Worm (Caenorhabditis elegans) whole organism, late embryonic: ENCODE measurements around the gene rrp-8.

Experiments
- C08G9.2 ChIP-seq: sonication (generic microtip); optimal IDR thresholded peaks from 2 replicates; lab custom pipeline; 2016; ENCODE audit warnings: mild to moderate bottlenecking, missing genetic modification characterization, moderate library complexity, missing compliant biosample characterization
- F13H6.1 ChIP-seq: sonication (generic microtip); optimal IDR thresholded peaks from 2 replicates; lab custom pipeline; 2016; ENCODE audit warnings: missing genetic modification characterization, missing compliant biosample characterization
- K09A11.1 ChIP-seq: sonication (generic microtip); optimal IDR thresholded peaks from 2 replicates; lab custom pipeline; 2017; ENCODE audit warnings: antibody characterized with exemption, mild to moderate bottlenecking, missing genetic modification characterization, missing compliant biosample characterization; ENCODE audit not compliant: insufficient read depth
- ceh-14 ChIP-seq: sonication (generic microtip); optimal IDR thresholded peaks from 2 replicates; lab custom pipeline; 2016; ENCODE audit warnings: missing genotype, missing genetic modification characterization, missing compliant biosample characterization
- ceh-18 ChIP-seq: sonication (generic microtip); optimal IDR thresholded peaks from 2 replicates; lab custom pipeline; 2016; ENCODE audit warnings: missing genetic modification characterization, missing compliant biosample characterization
- ceh-19 ChIP-seq: fragments of 200-800 bp; sonication (Bioruptor generic); optimal IDR thresholded peaks from 2 replicates; lab custom pipeline; 2018; ENCODE audit warnings: mild to moderate bottlenecking, missing genetic modification characterization, missing compliant biosample characterization
- ceh-22 ChIP-seq: sonication (generic microtip); optimal IDR thresholded peaks from 2 replicates; lab custom pipeline; 2017; ENCODE audit warnings: missing biosample characterization, missing genetic modification characterization
- ceh-24 ChIP-seq: sonication (generic microtip); optimal IDR thresholded peaks from 2 replicates; lab custom pipeline; 2016; ENCODE audit warnings: mild to moderate bottlenecking, missing genetic modification characterization, missing compliant biosample characterization
- ceh-31 ChIP-seq: sonication (generic microtip); optimal IDR thresholded peaks from 2 replicates; lab custom pipeline; 2016; ENCODE audit warnings: missing genetic modification characterization, missing compliant biosample characterization
- ceh-34 ChIP-seq: sonication (generic microtip); optimal IDR thresholded peaks from 2 replicates; lab custom pipeline; 2016; ENCODE audit warnings: mild to moderate bottlenecking, missing genetic modification characterization, missing compliant biosample characterization
- ceh-45 ChIP-seq: fragments of 200-800 bp; sonication (Bioruptor generic); IDR thresholded peaks from 2 replicates; pipeline ENCODE4 v1.3.6; 2022; ENCODE audit warnings: missing genetic modification reagents, missing genetic modification characterization, missing compliant biosample characterization
- ceh-48 ChIP-seq: sonication (generic microtip); optimal IDR thresholded peaks from 2 replicates; lab custom pipeline; 2016; ENCODE audit warnings: missing genetic modification characterization, inconsistent platforms, missing compliant biosample characterization
- ceh-6 ChIP-seq: fragments of 200-800 bp; sonication (Bioruptor generic); optimal IDR thresholded peaks from 2 replicates; lab custom pipeline; 2018; ENCODE audit warnings: mild to moderate bottlenecking, missing genetic modification characterization, missing compliant biosample characterization
- che-1 ChIP-seq: sonication (generic microtip); optimal IDR thresholded peaks from 2 replicates; lab custom pipeline; 2016; ENCODE audit warnings: mild to moderate bottlenecking, missing genetic modification characterization, missing compliant biosample characterization
- dmd-4 ChIP-seq: sonication (generic microtip); optimal IDR thresholded peaks from 2 replicates; lab custom pipeline; 2016; ENCODE audit warnings: borderline replicate concordance, missing genetic modification characterization, missing compliant biosample characterization
- dve-1 ChIP-seq: sonication (generic microtip); optimal IDR thresholded peaks from 2 replicates; lab custom pipeline; 2017; ENCODE audit warnings: antibody characterized with exemption, mild to moderate bottlenecking, missing genetic modification characterization, missing compliant biosample characterization
- elt-4 ChIP-seq: sonication (generic microtip); optimal IDR thresholded peaks from 2 replicates; lab custom pipeline; 2016; ENCODE audit warnings: missing genetic modification characterization, missing compliant biosample characterization
- ets-4 ChIP-seq: sonication (generic microtip); optimal IDR thresholded peaks from 2 replicates; lab custom pipeline; 2016; ENCODE audit warnings: missing genetic modification characterization, missing compliant biosample characterization
- eyg-1 ChIP-seq: sonication (generic microtip); optimal IDR thresholded peaks from 2 replicates; lab custom pipeline; 2016; ENCODE audit warnings: missing genotype, missing genetic modification characterization, missing compliant biosample characterization
- fkh-10 ChIP-seq: fragments of 150-350 bp; optimal IDR thresholded peaks from 2 replicates; lab custom pipeline; 2014; ENCODE audit warnings: missing biosample characterization, missing genetic modification reagents, missing genetic modification characterization
- fkh-6 ChIP-seq: sonication (generic microtip); optimal IDR thresholded peaks from 2 replicates; lab custom pipeline; 2016; ENCODE audit warnings: missing genetic modification characterization, missing compliant biosample characterization
- gmeb-2 ChIP-seq: sonication (generic microtip); optimal IDR thresholded peaks from 2 replicates; lab custom pipeline; 2016; ENCODE audit warnings: missing genetic modification characterization, inconsistent platforms, missing compliant biosample characterization
- hlh-15 ChIP-seq: sonication (generic microtip); optimal IDR thresholded peaks from 2 replicates; lab custom pipeline; 2016; ENCODE audit warnings: missing genetic modification characterization, missing compliant biosample characterization
- hlh-30 ChIP-seq: sonication (generic microtip); optimal IDR thresholded peaks from 2 replicates; lab custom pipeline; 2017; ENCODE audit warnings: antibody characterized with exemption, missing genetic modification characterization, missing compliant biosample characterization; ENCODE audit not compliant: insufficient read depth
- mec-3 ChIP-seq: sonication (generic microtip); optimal IDR thresholded peaks from 2 replicates; lab custom pipeline; 2016; ENCODE audit warnings: borderline replicate concordance, missing genetic modification characterization, missing compliant biosample characterization
- nfya-1 ChIP-seq: sonication (generic microtip); optimal IDR thresholded peaks from 2 replicates; lab custom pipeline; 2017; ENCODE audit warnings: missing genetic modification characterization, mild to moderate bottlenecking, missing compliant biosample characterization, antibody characterized with exemption, moderate library complexity
- npax-4 ChIP-seq: sonication (generic microtip); optimal IDR thresholded peaks from 2 replicates; lab custom pipeline; 2016; ENCODE audit warnings: missing genetic modification characterization, missing compliant biosample characterization
- pax-1 ChIP-seq: fragments of 150-350 bp; optimal IDR thresholded peaks from 2 replicates; lab custom pipeline; 2014; ENCODE audit warnings: missing biosample characterization, missing genetic modification characterization
- pha-4 ChIP-seq: fragments of 150-350 bp; optimal IDR thresholded peaks from 2 replicates; lab custom pipeline; 2018; ENCODE audit warnings: missing biosample characterization, missing genetic modification reagents, missing genetic modification characterization
- pros-1 ChIP-seq: fragments of 150-350 bp; optimal IDR thresholded peaks from 2 replicates; lab custom pipeline; 2014; ENCODE audit warnings: missing biosample characterization, missing genetic modification reagents, missing genetic modification characterization
- ref-2 ChIP-seq: sonication (generic microtip); optimal IDR thresholded peaks from 2 replicates; lab custom pipeline; 2016; ENCODE audit warnings: missing genetic modification characterization, missing compliant biosample characterization
- sdc-2 ChIP-seq: sonication (generic microtip); optimal IDR thresholded peaks from 2 replicates; lab custom pipeline; 2016; ENCODE audit warnings: missing genotype, missing genetic modification characterization, missing compliant biosample characterization
- sox-2 ChIP-seq: fragments of 200-800 bp; sonication (Bioruptor generic); IDR thresholded peaks from 2 replicates; pipeline ENCODE4 v1.3.6; 2022; ENCODE audit warnings: missing genetic modification reagents, missing genetic modification characterization, missing compliant biosample characterization
- sox-4 ChIP-seq: sonication (generic microtip); optimal IDR thresholded peaks from 2 replicates; lab custom pipeline; 2017; ENCODE audit warnings: mild to moderate bottlenecking, missing genetic modification characterization, inconsistent platforms, missing compliant biosample characterization
- syd-9 ChIP-seq: sonication (generic microtip); optimal IDR thresholded peaks from 2 replicates; lab custom pipeline; 2016; ENCODE audit warnings: mild to moderate bottlenecking, missing genetic modification characterization, moderate library complexity, missing compliant biosample characterization
- tbx-7 ChIP-seq: sonication (generic microtip); optimal IDR thresholded peaks from 2 replicates; lab custom pipeline; 2016; ENCODE audit warnings: missing genotype, missing genetic modification characterization, missing compliant biosample characterization
- ttx-3 ChIP-seq: sonication (generic microtip); optimal IDR thresholded peaks from 2 replicates; lab custom pipeline; 2016; ENCODE audit warnings: missing genetic modification reagents, missing genetic modification characterization, missing compliant biosample characterization
- unc-42 ChIP-seq: sonication (generic microtip); optimal IDR thresholded peaks from 2 replicates; lab custom pipeline; 2016; ENCODE audit warnings: missing genotype, missing genetic modification characterization, missing compliant biosample characterization

The rrp-8 gene

ce11 chrIV:385150-385937 lies 11.0 kb upstream of the rrp-8 start, which contains the start of gene rps-24 (continued):
- TF ChIP-seq che-1 (peak; percentile 43), ceh-18 (peak; percentile 97), dve-1 (tag; lab: Kevin White, UChicago) (peak; percentile 61), ceh-14 (tag; lab: Kevin White, UChicago) (peak; percentile 98), ceh-48 (tag; lab: Kevin White, UChicago) (peak; percentile 63), sox-4 (tag; lab: Kevin White, UChicago) (peak; percentile 60), sox-2 (peak; percentile 64), nfya-1 (tag; lab: Kevin White, UChicago) (peak; percentile 86), sdc-2 (tag; lab: Kevin White, UChicago) (peak; percentile 67), unc-42 (tag; lab: Kevin White, UChicago) (peak; percentile 95), gmeb-2 (tag; lab: Kevin White, UChicago) (peak; percentile 36), ceh-31 (tag; lab: Kevin White, UChicago) (peak; percentile 100), pax-1 (tag; lab: Kevin White, UChicago) (peak; percentile 10), hlh-30 (peak; percentile 26)

DNA sequence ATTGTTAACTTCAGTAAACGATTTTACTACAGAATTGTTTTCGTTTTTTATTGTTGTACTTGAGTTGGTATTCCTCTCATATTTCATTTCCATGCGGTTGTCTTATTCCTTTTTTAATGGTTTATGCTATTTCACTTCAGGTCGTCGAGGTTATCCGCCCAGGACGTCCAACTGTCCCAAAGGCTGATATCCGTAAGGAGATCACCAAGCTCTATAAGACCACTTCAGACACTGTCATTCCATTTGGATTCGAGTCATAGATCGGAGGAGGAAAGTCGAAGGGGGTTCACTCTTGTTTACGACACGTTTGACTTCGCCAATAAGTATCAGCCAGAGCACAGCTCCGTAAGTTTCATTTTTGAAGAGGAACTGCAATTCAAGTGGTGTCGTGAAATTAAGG lies 9.8 kb upstream of the rrp-8 start, which contains the start of gene T07A9.14:
T07A9.14 (plus strand) TSS at position 124 of the 400 bp plus-strand sequence.
- TF ChIP-seq mec-3, result no peak
- TF ChIP-seq ttx-3, result no peak
- no peak for TF ChIP-seq sox-2
- no peak for TF ChIP-seq ref-2 (tag; lab: Kevin White, UChicago)
- TF ChIP-seq ceh-24 (tag; lab: Kevin White, UChicago), result no peak
- TF ChIP-seq dmd-4, result no peak
- TF ChIP-seq ceh-34 (tag; lab: Kevin White, UChicago), result no peak
- TF ChIP-seq C08G9.2 (tag; lab: Kevin White, UChicago), result no peak
- no peak for TF ChIP-seq F13H6.1 (tag; lab: Kevin White, UChicago)
- no peak for TF ChIP-seq ceh-6 (GFP tag; lab: Kevin White, UChicago)
- TF ChIP-seq pha-4, result no peak
- no peak for TF ChIP-seq sox-4 (tag; lab: Kevin White, UChicago)
- TF ChIP-seq pros-1 (tag; lab: Kevin White, UChicago), result no peak
- TF ChIP-seq fkh-10 (GFP tag; lab: Kevin White, UChicago), result no peak
- TF ChIP-seq ceh-22 (tag; lab: Kevin White, UChicago), result no peak
- no peak for TF ChIP-seq ceh-45 (GFP tag; lab: Robert Waterston, UW)
- TF ChIP-seq ets-4 (tag; lab: Kevin White, UChicago), result no peak

DNA sequence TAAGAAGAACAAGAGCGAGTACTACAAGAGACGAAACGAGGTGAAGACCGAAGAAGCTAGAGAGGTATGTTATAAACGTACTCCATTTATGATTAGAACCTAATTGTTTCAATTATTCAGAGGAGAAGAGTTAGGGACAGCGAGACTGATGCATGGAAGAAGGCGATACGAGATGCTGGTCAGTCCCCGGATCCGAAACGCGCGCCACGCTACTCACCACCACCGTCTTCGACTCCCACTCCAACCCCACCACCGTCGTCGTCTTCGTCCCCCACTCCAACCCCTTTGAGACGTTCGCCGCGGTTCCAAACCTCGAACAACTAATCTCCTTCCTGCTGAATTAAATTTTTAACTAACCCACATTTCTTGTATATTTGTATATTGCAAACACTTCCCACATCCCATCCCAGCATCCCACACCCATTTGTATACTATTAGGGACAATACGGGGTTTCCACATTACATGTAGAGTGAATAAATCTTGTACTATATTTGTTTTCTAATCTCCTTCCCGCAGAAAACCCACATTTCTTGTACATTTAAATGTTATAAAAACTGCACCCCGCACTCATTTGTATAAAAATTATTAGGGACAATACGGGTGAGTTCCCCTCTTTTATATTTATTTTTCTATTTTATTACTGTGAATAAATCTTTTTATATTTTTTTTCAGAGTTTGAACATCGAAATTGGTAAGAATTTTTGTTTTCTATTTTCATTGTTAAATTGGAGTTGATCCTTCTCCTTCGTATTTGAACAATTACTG lies 8.9 kb upstream of the rrp-8 start:
- TF ChIP-seq dve-1 (tag; lab: Kevin White, UChicago), result no peak
- TF ChIP-seq dmd-4, result no peak
- no peak for TF ChIP-seq tbx-7
- TF ChIP-seq hlh-15 (tag; lab: Kevin White, UChicago), result no peak
- no peak for TF ChIP-seq eyg-1 (tag; lab: Kevin White, UChicago)
- no peak for TF ChIP-seq mec-3
- no peak for TF ChIP-seq syd-9 (tag; lab: Kevin White, UChicago)
- TF ChIP-seq fkh-6, result no peak
- TF ChIP-seq ref-2 (tag; lab: Kevin White, UChicago), result no peak
- TF ChIP-seq npax-4 (tag; lab: Kevin White, UChicago), result no peak
- TF ChIP-seq sdc-2 (tag; lab: Kevin White, UChicago), result no peak
- no peak for TF ChIP-seq ets-4 (tag; lab: Kevin White, UChicago)
- no peak for TF ChIP-seq ceh-14 (tag; lab: Kevin White, UChicago)
- TF ChIP-seq ceh-22 (tag; lab: Kevin White, UChicago), result no peak
- TF ChIP-seq K09A11.1 (tag; lab: Kevin White, UChicago), result no peak
- no peak for TF ChIP-seq elt-4 (tag; lab: Kevin White, UChicago)
- no peak for TF ChIP-seq ceh-19 (GFP tag; lab: Kevin White, UChicago)
